Worm (Caenorhabditis elegans) whole organism, young adult: ENCODE data around the gene gpx-5.

Experiments used
- B0336.3 ChIP-seq: fragments of 200-800 bp; sonication (Bioruptor generic); IDR thresholded peaks from 2 replicates; pipeline ENCODE4 v1.3.6; 2022; ENCODE audit warnings: missing genetic modification characterization, missing compliant biosample characterization
- F22D6.2 ChIP-seq: sonication (generic microtip); optimal IDR thresholded peaks from 2 replicates; lab custom pipeline; 2016; ENCODE audit warnings: mild to moderate bottlenecking, missing genetic modification characterization, missing compliant biosample characterization
- F23B12.7 ChIP-seq: sonication (generic microtip); optimal IDR thresholded peaks from 2 replicates; lab custom pipeline; 2017; ENCODE audit warnings: missing genetic modification characterization, mild to moderate bottlenecking, missing compliant biosample characterization, antibody characterized with exemption, moderate library complexity; ENCODE audit not compliant: insufficient read depth
- F39B2.1 ChIP-seq: fragments of 200-800 bp; sonication (Bioruptor generic); IDR thresholded peaks from 2 replicates; pipeline ENCODE4 v1.3.6; 2022; ENCODE audit warnings: missing genetic modification reagents, missing genetic modification characterization, missing compliant biosample characterization
- F55B11.4 ChIP-seq: sonication (generic microtip); optimal IDR thresholded peaks from 2 replicates; lab custom pipeline; 2016; ENCODE audit warnings: missing compliant biosample characterization, missing genetic modification characterization, borderline replicate concordance; ENCODE audit not compliant: insufficient read depth
- Y53F4B.3 ChIP-seq: fragments of 200-800 bp; sonication (Bioruptor generic); IDR thresholded peaks from 2 replicates; pipeline ENCODE4 v1.3.6; 2022; ENCODE audit warnings: missing genetic modification reagents, missing genetic modification characterization, missing compliant biosample characterization
- Y67H2A.10 ChIP-seq: fragments of 200-800 bp; sonication (Bioruptor generic); conservative IDR thresholded peaks from 2 replicates; pipeline ENCODE4 v1.3.6; 2022; ENCODE audit warnings: missing genetic modification reagents, missing genetic modification characterization, missing compliant biosample characterization
- ZK185.1 ChIP-seq: sonication (generic microtip); optimal IDR thresholded peaks from 2 replicates; lab custom pipeline; 2016; ENCODE audit warnings: mild to moderate bottlenecking, missing genetic modification characterization, missing compliant biosample characterization; ENCODE audit not compliant: poor library complexity, severe bottlenecking
- akir-1 ChIP-seq: fragments of 200-800 bp; sonication (Bioruptor generic); optimal IDR thresholded peaks from 2 replicates; lab custom pipeline; 2018; ENCODE audit warnings: mild to moderate bottlenecking, missing genetic modification characterization, moderate library complexity, missing compliant biosample characterization
- ama-1 ChIP-seq, 3 experiments: fragments of 150-350 bp in 1 of 3; sonication (generic microtip) in 2 of 3; optimal IDR thresholded peaks; 2 replicates each; lab custom pipeline; 2014 to 2018; ENCODE audit warnings: missing biosample characterization in 2 of 3, missing genetic modification characterization in 2 of 3, missing genetic modification reagents in 2 of 3
- attf-3 ChIP-seq: fragments of 200-800 bp; sonication (Bioruptor generic); conservative IDR thresholded peaks from 2 replicates; pipeline ENCODE4 v1.3.6; 2022; ENCODE audit warnings: missing genetic modification reagents, missing genetic modification characterization, missing compliant biosample characterization
- bed-1 ChIP-seq: fragments of 200-800 bp; sonication (Bioruptor generic); IDR thresholded peaks from 2 replicates; pipeline ENCODE4 v1.3.6; 2022; ENCODE audit warnings: missing genetic modification reagents, missing genetic modification characterization, missing compliant biosample characterization
- ccch-3 ChIP-seq: fragments of 200-800 bp; sonication (Bioruptor generic); optimal IDR thresholded peaks from 2 replicates; lab custom pipeline; 2018; ENCODE audit warnings: mild to moderate bottlenecking, missing genetic modification characterization, missing compliant biosample characterization
- cebp-2 ChIP-seq: fragments of 200-800 bp; sonication (Bioruptor generic); IDR thresholded peaks from 2 replicates; pipeline ENCODE4 v1.3.6; 2022; ENCODE audit warnings: missing genetic modification characterization, missing compliant biosample characterization
- ceh-40 ChIP-seq: fragments of 200-800 bp; sonication (Bioruptor generic); IDR thresholded peaks from 2 replicates; pipeline ENCODE4 v1.3.6; 2022; ENCODE audit warnings: missing genetic modification characterization, missing compliant biosample characterization
- dpff-1 ChIP-seq: sonication (generic microtip); optimal IDR thresholded peaks from 2 replicates; lab custom pipeline; 2017; ENCODE audit warnings: mild to moderate bottlenecking, missing genetic modification characterization, missing compliant biosample characterization
- ekl-4 ChIP-seq: fragments of 200-800 bp; sonication (Bioruptor generic); IDR thresholded peaks from 2 replicates; pipeline ENCODE4 v1.3.6; 2022; ENCODE audit warnings: missing genetic modification reagents, missing genetic modification characterization, missing compliant biosample characterization
- fkh-3 ChIP-seq: sonication (generic microtip); optimal IDR thresholded peaks from 2 replicates; lab custom pipeline; 2016; ENCODE audit warnings: mild to moderate bottlenecking, missing genetic modification characterization, missing compliant biosample characterization
- him-1 ChIP-seq: sonication (generic microtip); optimal IDR thresholded peaks from 2 replicates; lab custom pipeline; 2016; ENCODE audit warnings: missing genotype, missing genetic modification reagents, missing genetic modification characterization, missing compliant biosample characterization
- hmg-1.2 ChIP-seq: fragments of 200-800 bp; sonication (Bioruptor generic); IDR thresholded peaks from 2 replicates; pipeline ENCODE4 v1.3.6; 2022; ENCODE audit warnings: missing genetic modification reagents, missing genetic modification characterization, missing compliant biosample characterization
- mcd-1 ChIP-seq: fragments of 200-800 bp; sonication (Bioruptor generic); IDR thresholded peaks from 2 replicates; pipeline ENCODE4 v1.3.6; 2022; ENCODE audit warnings: missing genetic modification reagents, missing genetic modification characterization, missing compliant biosample characterization
- mel-28 ChIP-seq: sonication (generic microtip); optimal IDR thresholded peaks from 2 replicates; lab custom pipeline; 2016; ENCODE audit warnings: borderline replicate concordance, mild to moderate bottlenecking, missing genetic modification characterization, missing compliant biosample characterization
- mes-4 ChIP-seq: sonication (generic microtip); optimal IDR thresholded peaks from 2 replicates; lab custom pipeline; 2016; ENCODE audit warnings: missing genotype, missing genetic modification characterization, missing compliant biosample characterization
- mxl-1 ChIP-seq: sonication (generic microtip); optimal IDR thresholded peaks from 2 replicates; lab custom pipeline; 2016; ENCODE audit warnings: missing genetic modification characterization, missing compliant biosample characterization
- nhr-179 ChIP-seq: sonication (generic microtip); optimal IDR thresholded peaks from 2 replicates; lab custom pipeline; 2016; ENCODE audit warnings: mild to moderate bottlenecking, missing genetic modification characterization, missing compliant biosample characterization
- nhr-80 ChIP-seq: sonication (generic microtip); optimal IDR thresholded peaks from 2 replicates; lab custom pipeline; 2016; ENCODE audit warnings: missing genetic modification characterization, missing compliant biosample characterization
- pha-4 ChIP-seq: fragments of 150-350 bp; sonication (generic microtip); optimal IDR thresholded peaks from 2 replicates; lab custom pipeline; 2014; ENCODE audit warnings: missing biosample characterization, missing genetic modification reagents, missing genetic modification characterization
- sea-2 ChIP-seq: fragments of 200-800 bp; sonication (Bioruptor generic); IDR thresholded peaks from 2 replicates; pipeline ENCODE4 v1.3.6; 2022; ENCODE audit warnings: missing genetic modification characterization, missing compliant biosample characterization
- somi-1 ChIP-seq: fragments of 200-800 bp; sonication (Bioruptor generic); optimal IDR thresholded peaks from 2 replicates; lab custom pipeline; 2018; ENCODE audit warnings: mild to moderate bottlenecking, missing genetic modification characterization, missing compliant biosample characterization
- sptf-2 ChIP-seq: fragments of 200-800 bp; sonication (Bioruptor generic); optimal IDR thresholded peaks from 2 replicates; lab custom pipeline; 2018; ENCODE audit warnings: mild to moderate bottlenecking, missing genetic modification characterization, missing compliant biosample characterization
- tlf-1 ChIP-seq: fragments of 200-800 bp; sonication (Bioruptor generic); optimal IDR thresholded peaks from 2 replicates; lab custom pipeline; 2018; ENCODE audit warnings: mild to moderate bottlenecking, missing genetic modification characterization, missing compliant biosample characterization
- zim-3 ChIP-seq: sonication (generic microtip); optimal IDR thresholded peaks from 2 replicates; lab custom pipeline; 2017; ENCODE audit warnings: mild to moderate bottlenecking, missing genetic modification characterization, moderate library complexity, missing compliant biosample characterization
- ztf-22 ChIP-seq: fragments of 200-800 bp; sonication (Bioruptor generic); optimal IDR thresholded peaks from 2 replicates; lab custom pipeline; 2018; ENCODE audit warnings: mild to moderate bottlenecking, missing genetic modification characterization, moderate library complexity, missing compliant biosample characterization
- ztf-25 ChIP-seq: fragments of 200-800 bp; sonication (Bioruptor generic); IDR thresholded peaks from 2 replicates; pipeline ENCODE4 v1.3.6; 2022; ENCODE audit warnings: missing genetic modification reagents, missing genetic modification characterization, missing compliant biosample characterization
- ztf-26 ChIP-seq: sonication (generic microtip); optimal IDR thresholded peaks from 2 replicates; lab custom pipeline; 2017; ENCODE audit warnings: missing genetic modification characterization, missing compliant biosample characterization
- ztf-6 ChIP-seq: fragments of 200-800 bp; sonication (Bioruptor generic); IDR thresholded peaks from 2 replicates; pipeline ENCODE4 v1.3.6; 2022; ENCODE audit warnings: missing genetic modification reagents, missing genetic modification characterization, missing compliant biosample characterization

The gpx-5 gene

DNA sequence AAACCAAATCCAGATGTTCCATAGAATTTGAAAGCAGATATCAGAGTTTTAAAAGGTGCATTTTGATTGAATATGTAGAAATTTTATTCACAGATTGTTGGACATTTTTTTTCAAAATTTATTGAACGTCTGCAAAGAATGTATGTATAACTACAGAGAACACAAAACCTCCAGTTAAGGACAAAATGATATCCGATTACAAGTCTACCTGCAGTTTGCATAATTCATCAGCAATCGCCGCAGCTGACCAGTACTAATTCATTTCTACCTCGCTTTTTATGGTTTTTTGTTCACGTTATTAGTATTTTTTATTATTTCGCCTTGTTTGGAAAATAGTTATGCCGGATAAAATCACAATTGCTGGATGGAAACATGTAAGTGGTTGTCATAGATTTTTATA lies 4.7 kb downstream of the gpx-5 start, which contains the start of gene del-8:
TSS of gene del-8 (plus strand) at position 301 of the 400 bp plus-strand sequence.
- TF ChIP-seq him-1 (tag; lab: Kevin White, UChicago) (no peak), cebp-2 (GFP tag; lab: Robert Waterston, UW) (no peak), sea-2 (no peak)

DNA sequence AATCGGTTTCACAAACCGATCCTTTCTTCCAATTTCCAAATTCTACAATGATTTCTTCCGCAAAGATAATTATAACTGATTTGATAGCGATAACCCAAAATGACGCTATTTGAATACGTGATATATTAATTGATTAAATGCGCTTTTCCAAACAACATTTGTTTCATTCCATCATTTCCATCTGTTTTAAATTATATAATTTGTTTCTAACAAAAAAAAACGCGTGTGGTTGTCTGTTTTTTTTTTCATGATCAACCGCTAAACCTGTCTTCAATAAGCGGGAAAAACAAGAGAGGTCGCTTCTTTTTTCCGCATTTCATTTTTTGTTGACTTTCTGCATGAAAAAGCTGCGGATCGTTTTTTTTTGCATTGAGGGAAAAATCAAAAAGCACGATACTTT lies 12.8 kb downstream of the gpx-5 start:
- no peak for TF ChIP-seq ccch-3 (GFP tag; lab: Kevin White, UChicago)
- no peak for TF ChIP-seq bed-1 (GFP tag; lab: Robert Waterston, UW)
- no peak for TF ChIP-seq ztf-26 (tag; lab: Kevin White, UChicago)
- TF ChIP-seq ekl-4, result no peak
- no peak for TF ChIP-seq F23B12.7
- TF ChIP-seq mcd-1, result no peak
- no peak for TF ChIP-seq akir-1
- no peak for TF ChIP-seq hmg-1.2 (GFP tag; lab: Robert Waterston, UW)
- TF ChIP-seq F55B11.4 (tag; lab: Kevin White, UChicago), result no peak
- no peak for TF ChIP-seq F39B2.1 (GFP tag; lab: Robert Waterston, UW)
- TF ChIP-seq Y53F4B.3 (GFP tag; lab: Robert Waterston, UW), result no peak
- TF ChIP-seq zim-3, result no peak
- TF ChIP-seq fkh-3 (tag; lab: Kevin White, UChicago), result no peak
- TF ChIP-seq, all 124 proteins: peak for 0

DNA sequence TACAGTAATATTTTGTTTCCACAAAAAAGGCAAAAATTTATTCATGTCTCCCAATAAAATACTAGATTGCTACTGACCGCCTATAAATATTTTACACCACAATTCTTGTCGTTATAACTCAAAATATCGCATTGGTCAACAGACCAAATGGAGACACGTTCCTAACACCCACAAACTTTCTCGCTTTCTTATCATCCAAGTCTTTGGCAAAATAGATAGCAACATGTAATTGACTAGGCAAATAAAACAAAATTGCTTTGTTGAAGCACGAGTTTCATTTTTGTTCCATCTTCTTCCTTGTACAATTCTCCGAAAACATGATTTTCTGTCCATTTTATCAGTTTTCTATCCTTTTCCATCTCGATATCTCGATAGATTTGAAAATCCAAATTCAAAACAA lies 18.2 kb downstream of the gpx-5 start:
- TF ChIP-seq nhr-80 (tag; lab: Kevin White, UChicago) (peak; percentile 54), ama-1 (optimal IDR thresholded peaks at IDR 0.05; lab: Kevin White, UChicago) (no peak), ama-1 (GFP tag; optimal IDR thresholded peaks at IDR 0.05; lab: Kevin White, UChicago) (no peak), ceh-40 (GFP tag; lab: Robert Waterston, UW) (no peak)
- TF ChIP-seq, all 124 proteins: peak for 1

DNA sequence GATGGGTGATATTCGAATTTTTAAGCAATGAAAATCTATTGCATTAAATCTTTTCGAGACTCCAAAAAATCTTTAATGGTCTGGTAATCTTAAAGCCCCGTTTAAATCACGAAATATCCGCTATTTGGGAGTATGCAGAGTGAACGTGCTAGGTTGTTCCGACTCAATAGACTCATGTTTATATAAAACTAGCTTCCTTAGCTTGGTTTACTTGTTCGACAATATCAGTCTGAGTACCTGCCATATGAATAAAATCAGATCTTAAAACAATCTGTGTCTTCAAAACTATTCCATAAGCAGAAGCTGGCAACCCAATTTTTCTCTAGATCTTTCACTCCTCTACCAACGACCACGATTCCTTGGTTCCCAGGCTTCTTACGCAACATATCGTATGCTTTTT lies 18.7 kb downstream of the gpx-5 start:
- TF ChIP-seq tlf-1 (GFP tag; lab: Kevin White, UChicago), result no peak
- no peak for TF ChIP-seq mel-28
- no peak for TF ChIP-seq ztf-6 (GFP tag; lab: Robert Waterston, UW)
- TF ChIP-seq ztf-22 (GFP tag; lab: Kevin White, UChicago), result no peak
- TF ChIP-seq ZK185.1 (tag; lab: Kevin White, UChicago), result no peak

DNA sequence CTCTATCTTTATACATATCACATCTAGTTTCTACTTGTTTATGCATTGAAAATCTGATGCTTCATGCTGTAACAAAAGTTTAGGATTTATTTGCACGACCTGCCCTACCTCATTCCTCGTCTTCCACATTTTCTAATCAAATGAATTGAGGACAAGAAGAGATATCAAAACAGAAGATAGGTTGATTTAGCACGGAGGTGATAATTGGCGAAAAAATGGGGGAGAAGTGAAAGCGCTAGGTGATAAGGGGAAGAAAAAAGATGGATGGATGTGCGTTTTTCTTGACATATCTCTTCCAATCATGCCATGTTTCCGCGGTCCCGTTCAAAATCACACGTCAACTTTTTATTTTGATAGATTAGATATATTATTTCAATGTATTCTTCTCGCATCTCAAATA lies 23.7 kb downstream of the gpx-5 start:
- TF ChIP-seq somi-1 (GFP tag; lab: Kevin White, UChicago) (peak; percentile 22), attf-3 (GFP tag; lab: Robert Waterston, UW) (no peak)

DNA sequence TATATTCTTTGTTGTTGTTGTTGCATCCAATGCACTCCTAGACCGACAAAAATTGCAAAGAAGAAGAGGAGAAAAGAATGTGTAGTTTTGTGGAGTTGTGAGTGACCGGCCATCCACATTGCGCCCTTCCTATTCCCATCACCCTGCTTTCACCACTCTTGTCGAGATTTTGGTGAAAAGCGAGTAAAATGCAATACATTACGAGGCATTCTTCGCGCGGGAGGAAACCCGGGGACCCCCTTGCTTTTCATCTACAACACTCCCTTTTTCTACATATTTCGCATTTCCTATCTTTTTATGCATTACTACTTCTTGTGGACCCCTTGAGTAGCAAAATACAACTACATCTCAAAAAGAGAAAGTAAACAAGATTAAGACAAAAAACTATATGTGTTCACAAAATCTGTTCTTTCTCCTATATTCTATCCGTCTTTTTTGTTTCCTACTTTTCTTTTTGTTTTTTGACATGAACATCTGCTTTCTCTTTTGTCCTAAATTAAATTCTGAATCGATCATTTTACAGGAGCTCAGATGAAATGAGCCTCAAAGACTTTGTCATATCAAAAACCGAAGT lies 25.7 kb downstream of the gpx-5 start, which contains the start of gene C11E4.6:
TSS of gene C11E4.6 (plus strand) at position 524 of the 574 bp plus-strand sequence.
- TF ChIP-seq Y67H2A.10 (GFP tag; lab: Robert Waterston, UW) (no peak), nhr-179 (tag; lab: Kevin White, UChicago) (no peak), F22D6.2 (no peak), dpff-1 (tag; lab: Kevin White, UChicago) (no peak), fkh-3 (tag; lab: Kevin White, UChicago) (no peak), somi-1 (GFP tag; lab: Kevin White, UChicago) (no peak), mxl-1 (tag; lab: Kevin White, UChicago) (no peak), B0336.3 (GFP tag; lab: Robert Waterston, UW) (no peak), hmg-1.2 (GFP tag; lab: Robert Waterston, UW) (no peak), mes-4 (tag; lab: Kevin White, UChicago) (no peak), sptf-2 (GFP tag; lab: Kevin White, UChicago) (no peak), pha-4 (tag; lab: Kevin White, UChicago) (no peak), zim-3 (no peak), ztf-25 (GFP tag; lab: Robert Waterston, UW) (no peak)
